Worm (Caenorhabditis elegans) whole organism, L2 larva: ENCODE measurements around the gene pde-2.

Experiments
- F13H6.1 ChIP-seq: sonication (generic microtip); optimal IDR thresholded peaks from 2 replicates; lab custom pipeline; 2016; ENCODE audit warnings: missing genetic modification characterization, missing compliant biosample characterization
- ama-1 ChIP-seq: fragments of 150-350 bp; optimal IDR thresholded peaks from 2 replicates; lab custom pipeline; 2018; ENCODE audit warnings: inconsistent platforms
- blmp-1 ChIP-seq: sonication (generic microtip); optimal IDR thresholded peaks from 2 replicates; lab custom pipeline; 2017; ENCODE audit warnings: missing genetic modification characterization, mild to moderate bottlenecking, missing compliant biosample characterization, antibody characterized with exemption, moderate library complexity; ENCODE audit not compliant: insufficient read depth
- lsy-2 ChIP-seq, 2 experiments: fragments of 150-350 bp in 1 of 2; sonication (generic microtip) in 1 of 2; optimal IDR thresholded peaks; 2 replicates each; lab custom pipeline; 2014 to 2017; ENCODE audit warnings: missing biosample characterization in 2 of 2, missing genetic modification characterization in 2 of 2
- mab-5 ChIP-seq: fragments of 150-350 bp; optimal IDR thresholded peaks from 2 replicates; lab custom pipeline; 2014; ENCODE audit warnings: missing biosample characterization, missing genetic modification characterization
- mdl-1 ChIP-seq, 2 experiments: fragments of 150-350 bp in 1 of 2; sonication (generic microtip) in 1 of 2; optimal IDR thresholded peaks; 2 replicates each; lab custom pipeline; 2017; ENCODE audit warnings: missing biosample characterization in 2 of 2, missing genetic modification characterization in 2 of 2
- sem-4 ChIP-seq: fragments of 150-350 bp; optimal IDR thresholded peaks from 2 replicates; lab custom pipeline; 2014; ENCODE audit warnings: missing biosample characterization, missing genetic modification reagents, missing genetic modification characterization
- skn-1 ChIP-seq: sonication (generic microtip); optimal IDR thresholded peaks from 2 replicates; lab custom pipeline; 2017; ENCODE audit warnings: missing biosample characterization, missing genetic modification characterization

DNA sequence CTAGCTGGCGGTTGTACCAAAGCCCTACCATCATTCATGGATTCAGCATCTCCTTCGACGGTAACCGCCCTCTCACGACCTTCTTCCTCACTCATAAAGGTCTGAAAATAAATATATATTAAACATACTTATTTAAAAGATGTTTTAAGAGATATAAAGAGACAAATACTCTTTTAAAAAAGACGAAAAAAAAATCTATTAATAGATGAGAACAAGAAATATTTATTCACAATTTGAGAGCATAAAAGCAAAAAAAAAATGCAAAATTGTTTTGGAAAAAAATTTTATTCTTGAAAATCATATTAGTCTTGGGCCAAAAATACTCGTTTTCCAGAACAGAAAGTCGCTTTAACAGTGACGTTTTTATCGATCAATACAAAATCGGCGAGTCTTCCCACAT lies 15.0 kb upstream of the pde-2 start, which contains the start of gene skat-1:
- TF ChIP-seq ama-1 (lab: Kevin White, UChicago), result no peak
- no peak for TF ChIP-seq F13H6.1 (tag; lab: Kevin White, UChicago)
- no peak for TF ChIP-seq mab-5 (tag; lab: Kevin White, UChicago)
- TF ChIP-seq sem-4 (tag; lab: Kevin White, UChicago), result no peak
- no peak for TF ChIP-seq mdl-1 (tag; optimal IDR thresholded peaks at IDR 0.05; lab: Kevin White, UChicago)
- TF ChIP-seq lsy-2 (tag; optimal IDR thresholded peaks at IDR 0.05; lab: Kevin White, UChicago), result no peak
- TF ChIP-seq blmp-1 (tag; lab: Kevin White, UChicago), result no peak
- no peak for TF ChIP-seq skn-1
